Worm (Caenorhabditis elegans): Measurements from ENCODE around the gene tex-2.

DNA sequence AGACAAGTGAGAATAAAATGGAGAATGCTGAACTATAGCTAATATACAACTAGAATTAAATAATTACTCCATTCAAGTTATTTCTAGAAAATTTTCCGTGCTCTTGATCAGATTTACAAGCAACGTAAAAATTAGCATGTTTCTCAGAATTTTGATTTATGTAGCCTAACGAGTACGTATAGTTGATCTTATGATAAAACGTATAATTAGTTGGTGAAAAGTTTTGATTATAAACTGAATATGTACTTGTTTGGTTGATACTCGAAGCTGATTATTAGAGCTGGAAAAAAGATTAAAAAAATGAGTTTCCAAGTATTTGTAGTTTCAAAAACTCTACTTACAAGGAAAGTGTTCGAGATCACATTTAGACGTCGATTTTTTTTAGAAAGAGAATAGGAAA, 23.1 kb upstream of the tex-2 start:
- no peak for TF ChIP-seq snpc-4 (tag; optimal IDR thresholded peaks at IDR 0.05)
- TF ChIP-seq lin-39 (tag; optimal IDR thresholded peaks at IDR 0.05): no peak
- no peak for TF ChIP-seq dmd-4 (tag; optimal IDR thresholded peaks at IDR 0.05)
- no peak for TF ChIP-seq ztf-11 (tag; optimal IDR thresholded peaks at IDR 0.05)
- no peak for TF ChIP-seq zag-1 (tag; optimal IDR thresholded peaks at IDR 0.05)
- no peak for TF ChIP-seq nhr-10 (tag; optimal IDR thresholded peaks at IDR 0.05)
- no peak for TF ChIP-seq alr-1 (tag; optimal IDR thresholded peaks at IDR 0.05)
- no peak for TF ChIP-seq unc-62 (GFP tag; optimal IDR thresholded peaks at IDR 0.05)

All from whole organism, L2 larva.